Fruit fly (Drosophila melanogaster) whole organism, embryonic: ENCODE results near the gene CG11342.

ENCODE experiments used
- Blimp-1 ChIP-seq: fragments of 200-800 bp; sonication (Bioruptor generic); optimal IDR thresholded peaks from 3 replicates; lab custom pipeline; 2018; ENCODE audit warnings: missing biosample characterization, missing genetic modification characterization, mild to moderate bottlenecking, moderate library complexity, missing genetic modification reagents
- CG13424 ChIP-seq: fragments of 200-800 bp; sonication (Bioruptor generic); optimal IDR thresholded peaks from 2 replicates; lab custom pipeline; 2019; ENCODE audit warnings: missing biosample characterization, mild to moderate bottlenecking, missing genetic modification characterization, moderate library complexity
- CG14965 ChIP-seq: fragments of 200-800 bp; sonication (Bioruptor generic); optimal IDR thresholded peaks from 2 replicates; lab custom pipeline; 2016; ENCODE audit warnings: missing biosample characterization, missing genetic modification characterization, borderline replicate concordance
- CG16779 ChIP-seq: fragments of 200-800 bp; sonication (Bioruptor generic); IDR thresholded peaks from 2 replicates; pipeline ENCODE4 v1.3.6; 2022; ENCODE audit warnings: missing biosample characterization, missing genetic modification characterization
- CG9817 ChIP-seq: fragments of 200-800 bp; sonication (Bioruptor generic); optimal IDR thresholded peaks from 2 replicates; lab custom pipeline; 2018; ENCODE audit warnings: missing biosample characterization, mild to moderate bottlenecking, missing genetic modification characterization, moderate library complexity
- Hr39 ChIP-seq: fragments of >200 bp; optimal IDR thresholded peaks from 2 replicates; lab custom pipeline; 2017
- Xrp1 ChIP-seq: fragments of 200-800 bp; sonication (Bioruptor generic); IDR thresholded peaks from 2 replicates; pipeline ENCODE4 v1.3.6; 2022; ENCODE audit warnings: missing biosample characterization, missing genetic modification characterization
- hkb ChIP-seq, 2 experiments: fragments of 200-800 bp in 1 of 2; fragments of >200 bp in 1 of 2; sonication (Bioruptor generic) in 1 of 2; IDR thresholded peaks in 1 of 2; optimal IDR thresholded peaks in 1 of 2; 2 replicates each; pipeline versions ENCODE4 v1.3.6 to Lab custom; 2017 to 2022; ENCODE audit warnings: missing biosample characterization in 1 of 2, missing genetic modification characterization in 1 of 2
- schlank ChIP-seq: fragments of 200-800 bp; sonication (Bioruptor generic); optimal IDR thresholded peaks from 2 replicates; lab custom pipeline; 2018; ENCODE audit warnings: missing biosample characterization, mild to moderate bottlenecking, missing genetic modification characterization
- usp ChIP-seq: fragments of >200 bp; optimal IDR thresholded peaks from 2 replicates; lab custom pipeline; 2017; ENCODE audit warnings: missing biosample characterization, missing genetic modification characterization

DNA sequence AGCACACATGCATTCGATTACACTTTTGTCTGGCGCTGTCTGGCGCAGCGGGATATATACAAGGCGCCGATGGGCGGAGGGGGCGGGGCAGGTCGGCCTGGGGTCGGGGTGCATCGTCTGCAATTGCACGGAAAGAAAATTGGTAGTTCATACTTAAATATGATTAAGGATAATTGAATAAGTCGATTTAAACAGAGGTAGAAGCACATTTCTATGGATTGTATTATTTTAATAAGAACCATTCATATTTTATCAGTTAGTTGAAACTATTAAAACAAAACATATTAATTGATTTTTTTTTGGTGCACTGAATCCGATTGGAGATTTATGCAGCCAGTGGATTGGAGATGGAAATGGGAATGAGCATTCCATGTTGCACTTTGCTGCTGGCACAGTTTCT is 32.6 kb upstream of the CG11342 start:
- no peak for TF ChIP-seq CG13424 (tag; lab: Kevin White, UChicago)
- TF ChIP-seq usp (GFP tag; lab: Kevin White, UChicago), result no peak
- no peak for TF ChIP-seq CG14965 (GFP tag; lab: Kevin White, UChicago)
- TF ChIP-seq schlank (tag; lab: Kevin White, UChicago), result no peak
- no peak for TF ChIP-seq Hr39 (lab: Kevin White, UChicago)
- TF ChIP-seq Blimp-1 (GFP tag; lab: Kevin White, UChicago), result peak; percentile 58
- no peak for TF ChIP-seq CG16779 (GFP tag; lab: Robert Waterston, UW)
- TF ChIP-seq Xrp1, result peak; percentile 74
- TF ChIP-seq CG9817 (tag; lab: Kevin White, UChicago), result no peak
- no peak for TF ChIP-seq hkb (optimal IDR thresholded peaks at IDR 0.05; lab: Kevin White, UChicago)
- TF ChIP-seq hkb (GFP tag; IDR thresholded peaks at IDR 0.05; lab: Robert Waterston, UW), result no peak
